Fruit fly (Drosophila melanogaster): ENCODE data around the gene CG14042.

DNA sequence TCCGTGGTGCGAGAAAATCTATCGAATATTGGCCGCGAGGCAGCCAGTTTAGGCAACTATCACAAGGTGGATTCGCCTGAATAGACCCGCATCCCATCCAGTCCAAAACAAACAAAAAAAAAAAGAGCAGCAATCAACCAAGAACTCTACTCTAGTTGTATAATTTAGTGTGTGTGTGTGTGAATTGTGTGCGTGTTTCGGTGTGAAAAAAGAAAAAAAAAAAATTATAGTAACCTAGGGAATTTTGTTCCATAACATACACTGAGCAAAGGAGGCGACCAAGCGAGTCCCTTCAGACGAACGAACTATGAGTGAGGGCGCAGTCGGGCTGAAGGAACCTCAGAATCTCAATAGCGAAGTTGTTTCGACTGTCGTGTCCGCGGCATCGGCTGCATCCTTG, 8.8 kb downstream of the CG14042 start:
- TF ChIP-seq CG4496 (GFP tag; IDR thresholded peaks at IDR 0.05) (no peak), Snoo (tag; optimal IDR thresholded peaks at IDR 0.05) (no peak)

Data from whole organism, pupa.